Worm (Caenorhabditis elegans) whole organism, mixed stage, embryonic: ENCODE measurements around the gene gst-22.

ENCODE experiments used
- M03D4.4 ChIP-seq: sonication (generic microtip); optimal IDR thresholded peaks from 2 replicates; lab custom pipeline; 2017; ENCODE audit warnings: mild to moderate bottlenecking, missing genetic modification characterization, missing compliant biosample characterization
- bed-3 ChIP-seq: fragments of 200-800 bp; sonication (Bioruptor generic); optimal IDR thresholded peaks from 3 replicates; lab custom pipeline; 2018; ENCODE audit warnings: mild to moderate bottlenecking, missing genetic modification characterization, moderate library complexity, missing compliant biosample characterization
- blmp-1 ChIP-seq: fragments of 150-350 bp; optimal IDR thresholded peaks from 2 replicates; lab custom pipeline; 2014; ENCODE audit warnings: missing biosample characterization, missing genetic modification characterization
- ceh-43 ChIP-seq: fragments of 200-800 bp; sonication (Bioruptor generic); optimal IDR thresholded peaks from 2 replicates; lab custom pipeline; 2018; ENCODE audit warnings: mild to moderate bottlenecking, missing genetic modification characterization, moderate library complexity, missing compliant biosample characterization
- ceh-83 ChIP-seq: fragments of 200-800 bp; sonication (Bioruptor generic); optimal IDR thresholded peaks from 2 replicates; lab custom pipeline; 2018; ENCODE audit warnings: mild to moderate bottlenecking, missing genetic modification characterization, missing compliant biosample characterization
- cnd-1 ChIP-seq: fragments of 200-800 bp; sonication (Bioruptor generic); optimal IDR thresholded peaks from 2 replicates; lab custom pipeline; 2018; ENCODE audit warnings: mild to moderate bottlenecking, missing genetic modification characterization, missing compliant biosample characterization
- drap-1 ChIP-seq: fragments of 200-800 bp; sonication (Bioruptor generic); optimal IDR thresholded peaks from 3 replicates; lab custom pipeline; 2018; ENCODE audit warnings: mild to moderate bottlenecking, missing genetic modification characterization, missing compliant biosample characterization
- elt-1 ChIP-seq: sonication (generic microtip); optimal IDR thresholded peaks from 2 replicates; lab custom pipeline; 2017; ENCODE audit warnings: missing genetic modification characterization, mild to moderate bottlenecking, missing compliant biosample characterization, antibody characterized with exemption, moderate library complexity, borderline replicate concordance; ENCODE audit not compliant: insufficient read depth
- elt-3 ChIP-seq: fragments of 150-350 bp; optimal IDR thresholded peaks from 2 replicates; lab custom pipeline; 2014; ENCODE audit warnings: missing biosample characterization, missing genetic modification characterization
- lin-13 ChIP-seq: fragments of 150-350 bp; optimal IDR thresholded peaks from 2 replicates; lab custom pipeline; 2014; ENCODE audit warnings: missing biosample characterization, missing genetic modification characterization
- lin-32 ChIP-seq: fragments of 200-800 bp; sonication (Bioruptor generic); optimal IDR thresholded peaks from 2 replicates; lab custom pipeline; 2018; ENCODE audit warnings: mild to moderate bottlenecking, missing genetic modification characterization, missing compliant biosample characterization
- nhr-12 ChIP-seq: fragments of 150-350 bp; optimal IDR thresholded peaks from 2 replicates; lab custom pipeline; 2014; ENCODE audit warnings: missing biosample characterization, missing genetic modification characterization
- nhr-2 ChIP-seq: fragments of 150-350 bp; optimal IDR thresholded peaks from 2 replicates; lab custom pipeline; 2014; ENCODE audit warnings: missing biosample characterization, missing genetic modification characterization
- nhr-28 ChIP-seq: fragments of 150-350 bp; optimal IDR thresholded peaks from 2 replicates; lab custom pipeline; 2014; ENCODE audit warnings: missing biosample characterization, missing genetic modification characterization
- nhr-76 ChIP-seq: sonication (generic microtip); optimal IDR thresholded peaks from 2 replicates; lab custom pipeline; 2017; ENCODE audit warnings: missing biosample characterization, missing genetic modification characterization
- pha-4 ChIP-seq: fragments of 150-350 bp; optimal IDR thresholded peaks from 2 replicates; lab custom pipeline; 2018; ENCODE audit warnings: missing biosample characterization, missing genetic modification reagents, missing genetic modification characterization
- sem-2 ChIP-seq: fragments of 200-800 bp; sonication (Bioruptor generic); optimal IDR thresholded peaks from 2 replicates; lab custom pipeline; 2018; ENCODE audit warnings: mild to moderate bottlenecking, missing genetic modification characterization, missing compliant biosample characterization
- snpc-4 ChIP-seq: fragments of 150-350 bp; optimal IDR thresholded peaks from 2 replicates; lab custom pipeline; 2014; ENCODE audit warnings: missing biosample characterization, missing genetic modification characterization
- sptf-1 ChIP-seq: sonication (generic microtip); optimal IDR thresholded peaks from 2 replicates; lab custom pipeline; 2017; ENCODE audit warnings: mild to moderate bottlenecking, missing genetic modification characterization, moderate library complexity, missing compliant biosample characterization
- tbx-8 ChIP-seq: fragments of 200-800 bp; sonication (Bioruptor generic); optimal IDR thresholded peaks from 2 replicates; lab custom pipeline; 2018; ENCODE audit warnings: mild to moderate bottlenecking, missing genetic modification characterization, moderate library complexity, missing compliant biosample characterization
- unc-120 ChIP-seq: sonication (generic microtip); optimal IDR thresholded peaks from 2 replicates; lab custom pipeline; 2017; ENCODE audit warnings: missing genetic modification characterization, missing compliant biosample characterization; ENCODE audit not compliant: poor library complexity, severe bottlenecking
- unc-62 ChIP-seq: fragments of 150-350 bp; optimal IDR thresholded peaks from 2 replicates; lab custom pipeline; 2014; ENCODE audit warnings: missing biosample characterization, missing genetic modification reagents, missing genetic modification characterization
- ztf-11 ChIP-seq: fragments of 150-350 bp; optimal IDR thresholded peaks from 2 replicates; lab custom pipeline; 2014; ENCODE audit warnings: missing biosample characterization, missing genetic modification characterization

gst-22 gene

ce11 chrV:16259684-16260083, 27.6 kb upstream of the gst-22 start, which contains the start of gene nhr-127:
nhr-127 (plus strand) TSS chrV:16259984.
- TF ChIP-seq lin-32 (no peak), drap-1 (GFP tag; lab: Kevin White, UChicago) (no peak)

ce11 chrV:16258142-16258541, 26.1 kb upstream of the gst-22 start, which contains the start of gene nhr-218:
nhr-218 (plus strand) TSS chrV:16258442.
- TF ChIP-seq elt-3 (tag; lab: Kevin White, UChicago) (no peak), ztf-11 (tag; lab: Kevin White, UChicago) (no peak), ceh-83 (GFP tag; lab: Kevin White, UChicago) (no peak), pha-4 (tag; lab: Kevin White, UChicago) (no peak), unc-62 (GFP tag; lab: Kevin White, UChicago) (no peak), nhr-28 (tag; lab: Kevin White, UChicago) (no peak), nhr-76 (tag; lab: Kevin White, UChicago) (no peak), nhr-2 (tag; lab: Kevin White, UChicago) (no peak), M03D4.4 (no peak), tbx-8 (GFP tag; lab: Kevin White, UChicago) (no peak), lin-13 (no peak)

ce11 chrV:16256395-16256794, 24.3 kb upstream of the gst-22 start, which contains the start of gene bgnt-1.3:
bgnt-1.3 (minus strand) TSS chrV:16256495.
- no peak for TF ChIP-seq nhr-2 (tag; lab: Kevin White, UChicago)
- TF ChIP-seq bed-3 (GFP tag; lab: Kevin White, UChicago), result no peak
- no peak for TF ChIP-seq nhr-76 (tag; lab: Kevin White, UChicago)
- TF ChIP-seq snpc-4, result no peak
- no peak for TF ChIP-seq unc-62 (GFP tag; lab: Kevin White, UChicago)
- no peak for TF ChIP-seq sem-2
- no peak for TF ChIP-seq drap-1 (GFP tag; lab: Kevin White, UChicago)
- no peak for TF ChIP-seq ceh-83 (GFP tag; lab: Kevin White, UChicago)
- no peak for TF ChIP-seq sptf-1 (tag; lab: Kevin White, UChicago)
- no peak for TF ChIP-seq elt-1
- TF ChIP-seq lin-32, result no peak
- no peak for TF ChIP-seq nhr-28 (tag; lab: Kevin White, UChicago)
- TF ChIP-seq nhr-12 (tag; lab: Kevin White, UChicago), result no peak
- TF ChIP-seq cnd-1 (tag; lab: Kevin White, UChicago), result no peak
- no peak for TF ChIP-seq elt-3 (tag; lab: Kevin White, UChicago)

DNA sequence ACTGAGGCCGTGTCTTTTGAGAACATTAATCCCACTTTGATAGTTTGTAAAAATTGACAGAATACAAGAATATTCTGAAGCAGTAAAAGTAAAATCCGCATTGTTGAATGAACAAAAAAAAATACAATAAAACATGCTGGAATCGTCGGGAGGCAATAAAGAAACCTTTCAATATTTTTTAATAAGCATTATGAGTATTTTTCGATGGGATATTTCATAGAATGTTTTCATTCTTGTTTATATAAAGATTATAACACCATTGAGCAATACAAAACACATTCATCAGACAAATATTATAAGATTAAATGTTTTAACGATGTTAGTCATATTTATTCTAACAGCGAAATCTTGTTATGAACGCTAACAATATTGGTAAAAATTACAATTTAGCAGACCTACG, 21.6 kb upstream of the gst-22 start, which contains the start of gene gcy-20:
TSS of gene gcy-20 (minus strand) at position 101 of the 400 bp plus-strand sequence.
- TF ChIP-seq bed-3 (GFP tag; lab: Kevin White, UChicago), result no peak
- TF ChIP-seq sem-2, result no peak
- no peak for TF ChIP-seq drap-1 (GFP tag; lab: Kevin White, UChicago)
- no peak for TF ChIP-seq nhr-12 (tag; lab: Kevin White, UChicago)

- peak; percentile 52 for TF ChIP-seq elt-1
- no peak for TF ChIP-seq nhr-12 (tag; lab: Kevin White, UChicago)
Measured at ce11 chrV:16249105-16249504, 17.0 kb upstream of the gst-22 start.

DNA sequence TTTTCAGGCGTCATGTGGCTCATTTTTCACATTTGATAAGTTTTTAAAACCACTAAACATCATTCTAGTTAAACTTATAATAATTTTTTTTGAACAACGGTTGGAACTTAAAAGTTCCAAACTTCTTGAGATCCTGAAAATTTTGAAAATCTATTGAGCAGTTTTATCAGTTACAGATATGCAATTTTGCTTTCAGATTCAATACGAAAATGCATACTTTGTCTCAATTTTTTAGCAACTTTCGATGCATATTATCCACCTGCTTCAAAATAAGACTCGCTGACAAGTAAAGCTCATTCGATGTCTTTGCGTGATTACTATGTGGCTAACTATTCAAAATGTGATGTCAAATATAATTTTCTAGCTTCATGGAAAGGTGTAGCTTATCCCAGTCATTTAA, 14.5 kb upstream of the gst-22 start, which contains the start of gene srh-95:
TSS of gene srh-95 (plus strand) at position 301 of the 400 bp plus-strand sequence.
- no peak for TF ChIP-seq nhr-76 (tag; lab: Kevin White, UChicago)
- no peak for TF ChIP-seq sptf-1 (tag; lab: Kevin White, UChicago)

ce11 chrV:16244078-16244477, 12.0 kb upstream of the gst-22 start, which contains the start of gene srh-104:
srh-104 (minus strand) TSS chrV:16244178.
- no peak for TF ChIP-seq unc-120 (tag; lab: Kevin White, UChicago)
- TF ChIP-seq ceh-43, result no peak
- no peak for TF ChIP-seq blmp-1 (tag; lab: Kevin White, UChicago)
- TF ChIP-seq, all 35 proteins: peak for 0

- TF ChIP-seq nhr-28 (tag; lab: Kevin White, UChicago), result no peak
Measured at ce11 chrV:16237223-16237622, 5.1 kb upstream of the gst-22 start, which contains the start of gene F21H7.5. F21H7.5 (plus strand) TSS chrV:16237523.
